Fruit fly (Drosophila melanogaster) whole organism, embryonic: Measurements from ENCODE around the gene Lrpprc2.
A peak's percentile ranks its signal among the peaks of the same experiment; 100 is the strongest.

Experiments
- Adf1 ChIP-seq: fragments of 200-800 bp; sonication (Bioruptor generic); IDR thresholded peaks from 2 replicates; pipeline ENCODE4 v1.3.6; 2022; ENCODE audit warnings: missing biosample characterization, missing genetic modification characterization
- CG10543 ChIP-seq: fragments of 200-800 bp; sonication (Bioruptor generic); optimal IDR thresholded peaks from 3 replicates; lab custom pipeline; 2017; ENCODE audit warnings: missing biosample characterization, mild to moderate bottlenecking, missing genetic modification characterization, moderate library complexity
- CG11504 ChIP-seq: fragments of 200-800 bp; sonication (Bioruptor generic); optimal IDR thresholded peaks from 3 replicates; lab custom pipeline; 2019; ENCODE audit warnings: missing biosample characterization, mild to moderate bottlenecking, missing genetic modification characterization, moderate library complexity
- CG11723 ChIP-seq: fragments of 200-800 bp; sonication (Bioruptor generic); optimal IDR thresholded peaks from 2 replicates; lab custom pipeline; 2017; ENCODE audit warnings: missing biosample characterization, mild to moderate bottlenecking, missing genetic modification characterization
- CG13894 ChIP-seq: fragments of 200-800 bp; sonication (Bioruptor generic); optimal IDR thresholded peaks from 3 replicates; lab custom pipeline; 2018; ENCODE audit warnings: missing biosample characterization, mild to moderate bottlenecking, missing genetic modification characterization, moderate library complexity
- CG14441 ChIP-seq: fragments of 200-800 bp; sonication (Bioruptor generic); IDR thresholded peaks from 2 replicates; pipeline ENCODE4 v1.3.6; 2022; ENCODE audit warnings: missing biosample characterization, missing genetic modification characterization
- CG16779 ChIP-seq: fragments of 200-800 bp; sonication (Bioruptor generic); IDR thresholded peaks from 2 replicates; pipeline ENCODE4 v1.3.6; 2022; ENCODE audit warnings: missing biosample characterization, missing genetic modification characterization
- CG18599 ChIP-seq: fragments of 200-800 bp; sonication (Bioruptor generic); optimal IDR thresholded peaks from 3 replicates; lab custom pipeline; 2017; ENCODE audit warnings: missing biosample characterization, missing genetic modification characterization, mild to moderate bottlenecking, moderate library complexity, missing genetic modification reagents
- CG2202 ChIP-seq: fragments of 200-800 bp; sonication (Bioruptor generic); optimal IDR thresholded peaks from 2 replicates; lab custom pipeline; 2018; ENCODE audit warnings: missing biosample characterization, mild to moderate bottlenecking, missing genetic modification characterization
- CG2678 ChIP-seq: fragments of 200-800 bp; sonication (Bioruptor generic); optimal IDR thresholded peaks from 3 replicates; lab custom pipeline; 2019; ENCODE audit warnings: missing biosample characterization, mild to moderate bottlenecking, missing genetic modification characterization, moderate library complexity
- CG4730 ChIP-seq: fragments of 200-800 bp; sonication (Bioruptor generic); IDR thresholded peaks from 2 replicates; pipeline ENCODE4 v1.3.6; 2022; ENCODE audit warnings: missing biosample characterization, missing genetic modification characterization
- CG4820 ChIP-seq: fragments of 200-800 bp; sonication (Bioruptor generic); optimal IDR thresholded peaks from 3 replicates; lab custom pipeline; 2016; ENCODE audit warnings: missing biosample characterization, missing genetic modification characterization
- CG8290 ChIP-seq, 3 experiments: fragments of 200-800 bp; sonication (Bioruptor generic); optimal IDR thresholded peaks; 2 replicates each; lab custom pipeline; 2016 to 2019; ENCODE audit warnings: missing biosample characterization in 3 of 3, missing genetic modification characterization in 3 of 3, mild to moderate bottlenecking in 2 of 3, moderate library complexity in 1 of 3
- CG9797 ChIP-seq: fragments of 200-800 bp; sonication (Bioruptor generic); optimal IDR thresholded peaks from 3 replicates; lab custom pipeline; 2018; ENCODE audit warnings: missing biosample characterization, mild to moderate bottlenecking, missing genetic modification characterization
- D19A ChIP-seq: fragments of 200-800 bp; optimal IDR thresholded peaks from 3 replicates; lab custom pipeline; 2019; ENCODE audit warnings: missing biosample characterization, mild to moderate bottlenecking, missing genetic modification characterization, moderate library complexity
- Deaf1 ChIP-seq: fragments of 200-800 bp; optimal IDR thresholded peaks from 3 replicates; lab custom pipeline; 2019; ENCODE audit warnings: missing biosample characterization, mild to moderate bottlenecking, missing genetic modification characterization, moderate library complexity
- Dip3 ChIP-seq: fragments of 200-800 bp; sonication (Bioruptor generic); optimal IDR thresholded peaks from 3 replicates; lab custom pipeline; 2016; ENCODE audit warnings: missing biosample characterization, missing genetic modification characterization
- Drgx ChIP-seq: fragments of 200-800 bp; sonication (Bioruptor generic); IDR thresholded peaks from 2 replicates; pipeline ENCODE4 v1.3.6; 2022; ENCODE audit warnings: missing biosample characterization, missing genetic modification characterization
- Ets65A ChIP-seq: fragments of 200-800 bp; sonication (Bioruptor generic); peaks from one replicate; lab custom pipeline; 2016; ENCODE audit warnings: missing biosample characterization, missing genetic modification characterization
- HmgD ChIP-seq: fragments of 200-800 bp; sonication (Bioruptor generic); optimal IDR thresholded peaks from 3 replicates; lab custom pipeline; 2016; ENCODE audit warnings: missing biosample characterization, missing genetic modification characterization
- Hr39 ChIP-seq: fragments of >200 bp; optimal IDR thresholded peaks from 2 replicates; lab custom pipeline; 2017
- Hr78 ChIP-seq, 2 experiments: fragments of 200-800 bp in 1 of 2; fragments of >200 bp in 1 of 2; sonication (Bioruptor generic) in 1 of 2; optimal IDR thresholded peaks; 2 replicates each; lab custom pipeline; 2017 to 2019; ENCODE audit warnings: missing biosample characterization in 2 of 2, missing genetic modification characterization in 2 of 2, mild to moderate bottlenecking in 1 of 2, moderate library complexity in 1 of 2
- MBD-R2 ChIP-seq: fragments of 200-800 bp; sonication (Bioruptor generic); IDR thresholded peaks from 2 replicates; pipeline ENCODE4 v1.3.6; 2022; ENCODE audit warnings: missing biosample characterization, missing genetic modification characterization
- Meics ChIP-seq: fragments of 200-800 bp; sonication (Bioruptor generic); optimal IDR thresholded peaks from 2 replicates; lab custom pipeline; 2017; ENCODE audit warnings: missing biosample characterization, mild to moderate bottlenecking, missing genetic modification characterization
- chinmo ChIP-seq: fragments of 200-800 bp; sonication (Bioruptor generic); IDR thresholded peaks from 4 replicates; pipeline ENCODE4 v1.3.6; 2022; ENCODE audit warnings: missing biosample characterization, missing genetic modification characterization; ENCODE audit not compliant: partially characterized antibody
- crol ChIP-seq: fragments of 200-800 bp; sonication (Bioruptor generic); IDR thresholded peaks from 2 replicates; pipeline ENCODE4 v1.3.6; 2022; ENCODE audit warnings: missing biosample characterization, missing genetic modification characterization
- crp ChIP-seq, 2 experiments: fragments of 200-800 bp; sonication (Bioruptor generic); optimal IDR thresholded peaks; 2 replicates in 1 of 2; 3 replicates in 1 of 2; lab custom pipeline; 2017; ENCODE audit warnings: missing biosample characterization in 2 of 2, missing genetic modification characterization in 2 of 2, mild to moderate bottlenecking in 1 of 2, moderate library complexity in 1 of 2
- ewg ChIP-seq: fragments of 200-800 bp; sonication (Bioruptor generic); optimal IDR thresholded peaks from 3 replicates; lab custom pipeline; 2017; ENCODE audit warnings: mild to moderate bottlenecking, missing biosample characterization, missing genetic modification reagents, missing genetic modification characterization
- hb ChIP-seq: fragments of 200-800 bp; sonication (Bioruptor generic); IDR thresholded peaks from 3 replicates; pipeline ENCODE4 v1.3.6; 2022; ENCODE audit warnings: missing biosample characterization, missing genetic modification characterization; ENCODE audit not compliant: partially characterized antibody
- nom ChIP-seq: fragments of 200-800 bp; sonication (Bioruptor generic); optimal IDR thresholded peaks from 2 replicates; lab custom pipeline; 2017; ENCODE audit warnings: missing biosample characterization, missing genetic modification characterization, mild to moderate bottlenecking, moderate library complexity, missing genetic modification reagents
- onecut ChIP-seq: fragments of 200-800 bp; sonication (Bioruptor generic); IDR thresholded peaks from 2 replicates; pipeline ENCODE4 v1.3.6; 2022; ENCODE audit warnings: missing biosample characterization, missing genetic modification characterization
- row ChIP-seq: fragments of 200-800 bp; sonication (Bioruptor generic); IDR thresholded peaks from 3 replicates; pipeline ENCODE4 v1.3.6; 2022; ENCODE audit warnings: missing biosample characterization, missing genetic modification characterization
- scrt ChIP-seq: fragments of 200-800 bp; sonication (Bioruptor generic); optimal IDR thresholded peaks from 2 replicates; lab custom pipeline; 2018; ENCODE audit warnings: missing biosample characterization, mild to moderate bottlenecking, missing genetic modification characterization, moderate library complexity
- sens ChIP-seq: fragments of 200-800 bp; sonication (Bioruptor generic); peaks from one replicate; lab custom pipeline; 2016; ENCODE audit warnings: missing biosample characterization, missing genetic modification characterization
- slp2 ChIP-seq: fragments of 200-800 bp; sonication (Bioruptor generic); optimal IDR thresholded peaks from 2 replicates; lab custom pipeline; 2016; ENCODE audit warnings: missing biosample characterization, missing genetic modification characterization

The Lrpprc2 gene

dm6 chrX:1414269-1414668 lies 46.1 kb downstream of the Lrpprc2 start:
- TF ChIP-seq Hr39 (lab: Kevin White, UChicago) = peak; percentile 75
- no peak for TF ChIP-seq CG4820 (GFP tag; lab: Kevin White, UChicago)

dm6 chrX:1411225-1411932 lies 49.0 kb downstream of the Lrpprc2 start:
- TF ChIP-seq Deaf1 (peak; percentile 96), nom (GFP tag; lab: Kevin White, UChicago) (peak; percentile 15), chinmo (0 out of 4 replicates have a peak, but pooled peaks have one; percentile 23), sens (GFP tag; lab: Kevin White, UChicago) (peak; percentile 23), CG2678 (peak; percentile 15), row (GFP tag; lab: Robert Waterston, UW) (peak; percentile 41; the same call in 2 of the 3 replicates), scrt (peak; percentile 34), Hr39 (lab: Kevin White, UChicago) (no peak), crp (GFP tag; optimal IDR thresholded peaks at IDR 0.05; lab: Kevin White, UChicago) (peak in 1 of 2 experiments; percentile 28), Ets65A (GFP tag; lab: Kevin White, UChicago) (peak; percentile 24), HmgD (no peak), Drgx (GFP tag; lab: Robert Waterston, UW) (0 out of 2 replicates have a peak, but pooled peaks have one; percentile 5), hb (GFP tag; lab: Robert Waterston, UW) (no peak), Meics (peak; percentile 1), CG10543 (GFP tag; lab: Kevin White, UChicago) (peak; percentile 28), Adf1 (peak; percentile 71), CG8290 (GFP tag; optimal IDR thresholded peaks at IDR 0.05; lab: Kevin White, UChicago) (no peak), CG8290 (tag; optimal IDR thresholded peaks at IDR 0.05; lab: Kevin White, UChicago) (peak in 1 of 2 experiments; percentile 56), Dip3 (GFP tag; lab: Kevin White, UChicago) (no peak), CG2202 (tag; lab: Kevin White, UChicago) (no peak), ewg (peak; percentile 26), D19A (tag; lab: Kevin White, UChicago) (peak; percentile 90), CG11504 (tag; lab: Kevin White, UChicago) (no peak), Hr78 (GFP tag; optimal IDR thresholded peaks at IDR 0.05; lab: Kevin White, UChicago) (no peak), CG16779 (GFP tag; lab: Robert Waterston, UW) (peak; percentile 70; the same call in 1 of the 2 replicates), CG18599 (peak; percentile 53), CG13894 (tag; lab: Kevin White, UChicago) (peak; percentile 63)
- TF ChIP-seq, all 482 proteins: peak for 19

DNA sequence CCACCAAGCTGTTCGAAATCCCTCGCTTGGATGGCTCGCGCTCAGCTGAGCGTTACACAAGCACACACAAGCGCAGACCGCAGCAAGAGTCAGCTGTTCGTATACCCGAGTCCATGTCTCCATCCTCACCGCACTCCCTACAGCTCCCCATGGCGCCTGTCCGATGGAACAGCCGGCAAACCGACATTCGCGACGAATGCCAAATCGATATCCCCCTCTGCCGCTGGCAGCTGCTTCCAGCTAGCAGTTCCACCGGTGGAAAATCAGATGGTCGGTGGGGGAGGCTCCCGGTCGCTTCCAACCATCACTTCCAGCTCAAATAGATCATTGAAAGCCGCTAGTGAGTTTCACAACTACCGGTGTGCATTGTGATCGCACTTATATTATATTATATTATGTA lies 50.1 kb downstream of the Lrpprc2 start:
- TF ChIP-seq CG14441 (GFP tag; lab: Robert Waterston, UW) (no peak), crol (GFP tag; lab: Robert Waterston, UW) (0 out of 2 replicates have a peak, but pooled peaks have one; percentile 35), CG11723 (GFP tag; lab: Kevin White, UChicago) (no peak), Deaf1 (peak; percentile 80), ewg (peak; percentile 1), CG9797 (GFP tag; lab: Kevin White, UChicago) (no peak), onecut (peak; percentile 88), slp2 (GFP tag; lab: Kevin White, UChicago) (no peak), crp (GFP tag; optimal IDR thresholded peaks at IDR 0.05; lab: Kevin White, UChicago) (peak in 1 of 2 experiments; percentile 33), CG4730 (GFP tag; lab: Robert Waterston, UW) (no peak), MBD-R2 (GFP tag; lab: Robert Waterston, UW) (peak; percentile 16; the same call in 1 of the 2 replicates)
